Fruit fly (Drosophila melanogaster) whole organism, prepupa: Measurements from ENCODE around the gene CG43980.

Source experiments
- CG11294 ChIP-seq: fragments of 200-800 bp; sonication (Bioruptor generic); IDR thresholded peaks from 2 replicates; pipeline ENCODE4 v1.3.6; 2022; ENCODE audit warnings: missing biosample characterization, missing genetic modification characterization
- CG11762 ChIP-seq: fragments of 200-800 bp; sonication (Bioruptor generic); optimal IDR thresholded peaks from 3 replicates; lab custom pipeline; 2016; ENCODE audit warnings: missing biosample characterization, missing genetic modification characterization; ENCODE audit not compliant: insufficient read depth
- CG31627 ChIP-seq: fragments of 200-800 bp; sonication (Bioruptor generic); optimal IDR thresholded peaks from 3 replicates; lab custom pipeline; 2016; ENCODE audit warnings: missing biosample characterization, missing genetic modification characterization
- CG34406 ChIP-seq: fragments of 200-800 bp; sonication (Bioruptor generic); optimal IDR thresholded peaks from 3 replicates; lab custom pipeline; 2016; ENCODE audit warnings: missing biosample characterization, missing genetic modification characterization
- CG3919 ChIP-seq: fragments of 200-800 bp; sonication (Bioruptor generic); optimal IDR thresholded peaks from 3 replicates; lab custom pipeline; 2016; ENCODE audit warnings: missing biosample characterization, missing genetic modification characterization
- CG4318 ChIP-seq: fragments of 200-800 bp; sonication (Bioruptor generic); optimal IDR thresholded peaks from 3 replicates; lab custom pipeline; 2017; ENCODE audit warnings: missing biosample characterization, mild to moderate bottlenecking, missing genetic modification characterization
- CG6276 ChIP-seq: fragments of 200-800 bp; sonication (Bioruptor generic); optimal IDR thresholded peaks from 2 replicates; lab custom pipeline; 2017; ENCODE audit warnings: missing biosample characterization, mild to moderate bottlenecking, missing genetic modification characterization
- CG8119 ChIP-seq: fragments of 200-800 bp; sonication (Bioruptor generic); IDR thresholded peaks from 3 replicates; pipeline ENCODE4 v1.3.6; 2022; ENCODE audit warnings: missing biosample characterization, missing genetic modification characterization
- CG9139 ChIP-seq: fragments of 200-800 bp; sonication (Bioruptor generic); optimal IDR thresholded peaks from 3 replicates; lab custom pipeline; 2017; ENCODE audit warnings: missing biosample characterization, mild to moderate bottlenecking, missing genetic modification characterization
- Eip78C ChIP-seq: fragments of 200-800 bp; sonication (Bioruptor generic); peaks from one replicate; lab custom pipeline; 2016; ENCODE audit warnings: missing biosample characterization, missing genetic modification characterization
- Eip93F ChIP-seq: fragments of 200-800 bp; sonication (Bioruptor generic); optimal IDR thresholded peaks from 2 replicates; lab custom pipeline; 2016; ENCODE audit warnings: missing biosample characterization, mild to moderate bottlenecking, missing genetic modification characterization
- Ets21C ChIP-seq: fragments of 200-800 bp; sonication (Bioruptor generic); optimal IDR thresholded peaks from 3 replicates; lab custom pipeline; 2016; ENCODE audit warnings: missing biosample characterization, missing genetic modification characterization
- Gug ChIP-seq: fragments of 200-800 bp; sonication (Bioruptor generic); IDR thresholded peaks from 2 replicates; pipeline ENCODE4 v1.3.6; 2022; ENCODE audit warnings: missing biosample characterization, missing genetic modification characterization
- Hr38 ChIP-seq: sonication (Bioruptor generic); optimal IDR thresholded peaks from 2 replicates; lab custom pipeline; 2016; ENCODE audit warnings: missing biosample characterization, missing genetic modification characterization
- Hr4 ChIP-seq: fragments of 200-800 bp; sonication (Bioruptor generic); optimal IDR thresholded peaks from 3 replicates; lab custom pipeline; 2016; ENCODE audit warnings: missing biosample characterization, missing genetic modification characterization
- Smox ChIP-seq: fragments of 200-800 bp; sonication (Bioruptor generic); optimal IDR thresholded peaks from 3 replicates; lab custom pipeline; 2016; ENCODE audit warnings: missing biosample characterization, missing genetic modification characterization
- Sox102F ChIP-seq: fragments of 200-800 bp; sonication (Bioruptor generic); optimal IDR thresholded peaks from 2 replicates; lab custom pipeline; 2016; ENCODE audit warnings: missing biosample characterization, mild to moderate bottlenecking, missing genetic modification characterization
- Sox15 ChIP-seq: fragments of 200-800 bp; sonication (Bioruptor generic); optimal IDR thresholded peaks from 3 replicates; lab custom pipeline; 2016; ENCODE audit warnings: missing biosample characterization, missing genetic modification characterization
- achi ChIP-seq: fragments of 200-800 bp; sonication (Bioruptor generic); optimal IDR thresholded peaks from 3 replicates; lab custom pipeline; 2016; ENCODE audit warnings: missing biosample characterization, missing genetic modification characterization
- acj6 ChIP-seq: fragments of 200-800 bp; sonication (Bioruptor generic); optimal IDR thresholded peaks from 3 replicates; lab custom pipeline; 2016; ENCODE audit warnings: missing biosample characterization, missing genetic modification characterization
- cyc ChIP-seq: fragments of 200-800 bp; sonication (Bioruptor generic); optimal IDR thresholded peaks from 3 replicates; lab custom pipeline; 2016; ENCODE audit warnings: missing biosample characterization, missing genetic modification characterization
- dac ChIP-seq: fragments of 200-800 bp; sonication (Bioruptor generic); optimal IDR thresholded peaks from 2 replicates; lab custom pipeline; 2017; ENCODE audit warnings: missing biosample characterization, mild to moderate bottlenecking, missing genetic modification characterization
- eg ChIP-seq: fragments of 200-800 bp; sonication (Bioruptor generic); IDR thresholded peaks from 3 replicates; pipeline ENCODE4 v1.3.6; 2022; ENCODE audit warnings: missing biosample characterization, missing genetic modification characterization
- esn ChIP-seq: fragments of 200-800 bp; sonication (Bioruptor generic); optimal IDR thresholded peaks from 2 replicates; lab custom pipeline; 2016; ENCODE audit warnings: missing biosample characterization, mild to moderate bottlenecking, missing genetic modification characterization, moderate library complexity
- fkh ChIP-seq: fragments of 200-800 bp; sonication (Bioruptor generic); optimal IDR thresholded peaks from 3 replicates; lab custom pipeline; 2017; ENCODE audit warnings: missing biosample characterization, mild to moderate bottlenecking, missing genetic modification characterization, moderate library complexity
- pdm3 ChIP-seq: fragments of 200-800 bp; sonication (Bioruptor generic); optimal IDR thresholded peaks from 3 replicates; lab custom pipeline; 2016; ENCODE audit warnings: missing biosample characterization, missing genetic modification characterization
- spab ChIP-seq: fragments of 200-800 bp; sonication (Bioruptor generic); optimal IDR thresholded peaks from 2 replicates; lab custom pipeline; 2017; ENCODE audit warnings: missing biosample characterization, mild to moderate bottlenecking, missing genetic modification characterization, missing genetic modification reagents
- svp ChIP-seq: fragments of 200-800 bp; sonication (Bioruptor generic); peaks from one replicate; lab custom pipeline; 2016; ENCODE audit warnings: missing biosample characterization, missing genetic modification characterization
- topi ChIP-seq: fragments of 200-800 bp; sonication (Bioruptor generic); optimal IDR thresholded peaks from 3 replicates; lab custom pipeline; 2016; ENCODE audit warnings: missing biosample characterization, missing genetic modification characterization

CG43980 gene

dm6 chr3L:21617354-21617753 lies 27.4 kb upstream of the CG43980 start, which contains the start of the genes S1P and CG11307:
Gene S1P, minus strand, starts transcription at chr3L:21617376.
Gene CG11307, plus strand, starts transcription at chr3L:21617623.
- TF ChIP-seq Eip93F (GFP tag; lab: Kevin White, UChicago) (no peak), topi (GFP tag; lab: Kevin White, UChicago) (no peak), fkh (peak; percentile 91)

DNA sequence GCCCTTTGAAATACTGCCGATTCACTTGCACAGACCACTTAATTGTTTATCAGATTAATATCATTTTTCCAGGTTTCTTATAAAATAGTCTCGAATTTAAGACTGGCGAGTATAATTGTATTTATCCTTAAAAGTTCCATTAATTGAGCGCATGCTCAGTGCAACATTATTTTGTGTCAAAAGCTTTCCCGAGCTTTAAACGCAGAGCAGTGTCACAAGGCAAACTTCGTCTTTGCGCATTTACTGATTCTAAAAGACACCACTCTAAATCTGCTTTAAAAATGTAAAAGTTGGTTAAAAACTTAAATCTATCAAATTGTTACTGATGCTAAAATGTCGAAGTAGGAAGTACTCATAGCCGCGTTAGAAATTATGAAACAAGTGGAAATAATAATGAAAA lies 19.2 kb upstream of the CG43980 start, which contains the start of the genes CG7166 and Alg11:
Gene CG7166, minus strand, starts transcription at position 101 of the 400 bp plus-strand sequence.
Gene Alg11, plus strand, starts transcription at position 260 of the 400 bp plus-strand sequence.
- TF ChIP-seq Eip78C (peak; percentile 35), spab (GFP tag; lab: Kevin White, UChicago) (no peak), CG6276 (GFP tag; lab: Kevin White, UChicago) (no peak), Hr38 (GFP tag; lab: Kevin White, UChicago) (no peak)

DNA sequence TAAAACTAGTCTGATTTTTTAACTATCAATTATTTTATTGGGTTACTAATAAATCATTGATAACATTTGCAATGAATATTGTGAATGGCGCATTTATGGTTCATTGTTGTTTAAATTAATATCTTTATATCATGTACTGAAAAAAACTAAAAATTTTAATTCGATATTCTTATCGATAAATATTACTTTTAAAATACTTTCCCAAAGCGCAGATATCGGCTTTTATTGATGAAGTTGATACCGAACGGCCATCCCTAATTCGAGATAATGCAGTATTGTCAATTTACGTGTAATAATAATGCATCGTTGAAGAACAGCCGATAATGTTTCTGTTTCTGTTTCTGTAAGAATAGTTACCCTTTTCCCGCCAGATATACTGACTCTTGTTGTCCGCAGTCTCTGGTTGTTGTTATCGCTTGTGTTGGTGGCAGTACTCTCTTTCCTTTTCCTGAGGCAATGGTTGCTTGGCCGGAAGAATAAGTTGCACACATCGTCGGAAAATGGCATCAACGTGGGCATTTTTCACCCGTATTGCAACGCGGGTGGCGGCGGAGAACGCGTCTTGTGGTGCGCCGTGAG lies 18.6 kb upstream of the CG43980 start:
- no peak for TF ChIP-seq acj6 (GFP tag; lab: Kevin White, UChicago)
- TF ChIP-seq esn (GFP tag; lab: Kevin White, UChicago), result peak; percentile 38
- no peak for TF ChIP-seq CG9139 (GFP tag; lab: Kevin White, UChicago)
- TF ChIP-seq CG6276 (GFP tag; lab: Kevin White, UChicago), result no peak
- TF ChIP-seq eg (GFP tag; lab: Robert Waterston, UW), result no peak
- no peak for TF ChIP-seq CG11294 (GFP tag; lab: Robert Waterston, UW)
- peak; percentile 55 for TF ChIP-seq Eip78C
- no peak for TF ChIP-seq Gug (GFP tag; lab: Robert Waterston, UW)
- no peak for TF ChIP-seq achi (GFP tag; lab: Kevin White, UChicago)
- no peak for TF ChIP-seq pdm3 (GFP tag; lab: Kevin White, UChicago)
- no peak for TF ChIP-seq Sox15 (GFP tag; lab: Kevin White, UChicago)

DNA sequence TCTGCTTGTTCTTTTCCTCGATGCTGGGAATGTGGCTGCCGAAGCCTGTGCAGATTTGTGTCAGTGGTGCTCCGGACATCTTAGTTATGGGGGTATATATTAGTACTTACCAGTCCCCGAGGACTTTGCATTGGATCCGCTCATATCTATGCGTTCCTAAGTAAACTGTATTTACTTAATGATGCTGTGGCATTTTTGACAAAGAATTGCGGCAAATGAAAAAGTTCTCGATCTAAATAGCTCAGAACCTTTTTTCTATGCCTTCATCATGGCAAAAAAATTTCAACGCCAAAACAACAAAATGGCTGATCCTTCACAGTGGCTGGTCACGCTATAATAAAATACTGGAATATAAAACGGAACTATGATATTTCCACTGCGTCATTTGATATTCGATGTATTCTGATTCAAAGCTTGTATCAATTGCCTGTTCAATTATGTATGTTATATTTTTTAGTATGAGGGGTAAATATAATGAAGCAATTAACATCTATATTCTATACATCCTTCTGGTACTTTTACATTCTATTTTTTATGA lies 10.5 kb upstream of the CG43980 start, which contains the start of gene MED1:
Gene MED1, minus strand, starts transcription at position 295 of the 538 bp plus-strand sequence.
- TF ChIP-seq Smox (GFP tag; lab: Kevin White, UChicago), result no peak
- no peak for TF ChIP-seq CG8119
- TF ChIP-seq Gug (GFP tag; lab: Robert Waterston, UW), result no peak
- TF ChIP-seq dac (GFP tag; lab: Kevin White, UChicago), result no peak
- TF ChIP-seq Ets21C (GFP tag; lab: Kevin White, UChicago), result peak; percentile 5
- TF ChIP-seq CG31627 (GFP tag; lab: Kevin White, UChicago), result peak; percentile 43
- TF ChIP-seq Hr4 (GFP tag; lab: Kevin White, UChicago), result no peak
- no peak for TF ChIP-seq CG3919 (GFP tag; lab: Kevin White, UChicago)
- peak; percentile 15; the same call in 1 of the 3 replicates for TF ChIP-seq eg (GFP tag; lab: Robert Waterston, UW)
- no peak for TF ChIP-seq CG34406 (GFP tag; lab: Kevin White, UChicago)
- no peak for TF ChIP-seq CG11762 (GFP tag; lab: Kevin White, UChicago)
- TF ChIP-seq cyc (GFP tag; lab: Kevin White, UChicago), result no peak
- TF ChIP-seq, all 60 proteins: peak for 3

DNA sequence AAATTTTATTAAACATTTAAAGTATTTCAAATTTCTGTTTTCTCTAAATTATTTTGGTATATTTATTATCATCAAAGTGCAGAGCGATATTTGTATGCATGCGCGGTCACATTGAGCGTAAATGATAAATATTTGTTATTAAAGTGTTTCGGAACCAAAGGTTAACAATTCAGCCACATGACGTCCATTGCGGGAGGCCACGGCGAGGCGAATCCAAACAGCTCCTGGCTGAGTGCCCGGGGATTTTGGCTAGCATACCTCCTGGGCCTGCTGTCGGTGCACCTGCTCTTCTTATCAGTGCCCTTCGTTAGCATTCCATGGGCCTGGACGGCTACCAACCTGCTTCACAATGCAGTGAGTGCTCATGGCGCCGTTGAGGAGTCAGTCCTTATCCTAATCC lies 9.6 kb upstream of the CG43980 start, which contains the start of gene ORMDL:
Gene ORMDL, plus strand, starts transcription at position 98 of the 400 bp plus-strand sequence.
- TF ChIP-seq svp (peak; percentile 66), Sox102F (GFP tag; lab: Kevin White, UChicago) (no peak), Eip93F (GFP tag; lab: Kevin White, UChicago) (no peak), CG4318 (GFP tag; lab: Kevin White, UChicago) (no peak)
- TF ChIP-seq, all 60 proteins: peak for 1
